Fruit fly (Drosophila melanogaster): ENCODE measurements around the gene CG15432.

Gene CG15432

dm6 chr2L:4459543-4459942 is 17.4 kb downstream of the CG15432 start, which contains the start of the genes mRpL27 and CG15435 (continued):
- TF ChIP-seq CG2712 (tag; optimal IDR thresholded peaks at IDR 0.05) (peak; percentile 59), br (optimal IDR thresholded peaks at IDR 0.05) (no peak), Sox102F (GFP tag; optimal IDR thresholded peaks at IDR 0.05) (no peak), CG11247 (GFP tag; IDR thresholded peaks at IDR 0.05) (no peak), CG10267 (tag; optimal IDR thresholded peaks at IDR 0.05) (peak; percentile 82), dmrt11E (tag; optimal IDR thresholded peaks at IDR 0.05) (peak; percentile 24), CG34376 (GFP tag; optimal IDR thresholded peaks at IDR 0.05) (peak; percentile 31), esg (GFP tag; conservative IDR thresholded peaks at IDR 0.05) (no peak), dmrt99B (tag; optimal IDR thresholded peaks at IDR 0.05) (peak; percentile 15), hkb (optimal IDR thresholded peaks at IDR 0.05) (peak; percentile 98), hkb (GFP tag; IDR thresholded peaks at IDR 0.05) (no peak), MBD-R2 (GFP tag; IDR thresholded peaks at IDR 0.05) (peak; percentile 71), CG3065 (GFP tag; optimal IDR thresholded peaks at IDR 0.05) (no peak), CG1647 (GFP tag; optimal IDR thresholded peaks at IDR 0.05) (no peak), row (GFP tag; IDR thresholded peaks at IDR 0.05) (peak; percentile 93), CG7987 (GFP tag; optimal IDR thresholded peaks at IDR 0.05) (no peak), Myb (GFP tag; optimal IDR thresholded peaks at IDR 0.05) (peak; percentile 50), CG12299 (tag; optimal IDR thresholded peaks at IDR 0.05) (peak; percentile 58), slbo (GFP tag; IDR thresholded peaks at IDR 0.05) (peak; percentile 55; the same call in 1 of the 2 replicates), Trl (optimal IDR thresholded peaks at IDR 0.05) (no peak), Trl (GFP tag; optimal IDR thresholded peaks at IDR 0.05) (no peak), fd3F (GFP tag; optimal IDR thresholded peaks at IDR 0.05) (no peak), CG13296 (GFP tag; optimal IDR thresholded peaks at IDR 0.05) (peak; percentile 38), phol (tag; optimal IDR thresholded peaks at IDR 0.05) (peak; percentile 56), twi (tag; optimal IDR thresholded peaks at IDR 0.05) (peak; percentile 65), CG4328 (GFP tag; optimal IDR thresholded peaks at IDR 0.05) (peak; percentile 42), CG1603 (tag; optimal IDR thresholded peaks at IDR 0.05) (peak; percentile 37), prd (optimal IDR thresholded peaks at IDR 0.05) (no peak), prd (GFP tag; IDR thresholded peaks at IDR 0.05) (peak; percentile 28; the same call in 1 of the 3 replicates), CG12659 (GFP tag; optimal IDR thresholded peaks at IDR 0.05) (peak; percentile 76), gsb-n (tag; optimal IDR thresholded peaks at IDR 0.05) (peak; percentile 29), bowl (GFP tag; IDR thresholded peaks at IDR 0.05) (no peak), jing (GFP tag; optimal IDR thresholded peaks at IDR 0.05) (no peak), CG2116 (GFP tag; optimal IDR thresholded peaks at IDR 0.05) (peak; percentile 41), kah (GFP tag; optimal IDR thresholded peaks at IDR 0.05) (peak; percentile 48), pho (GFP tag; optimal IDR thresholded peaks at IDR 0.05) (peak; percentile 16), unpg (GFP tag; optimal IDR thresholded peaks at IDR 0.05) (peak; percentile 46), dpn (GFP tag; optimal IDR thresholded peaks at IDR 0.05) (peak in 1 of 2 experiments; percentile 10), CG2889 (GFP tag; IDR thresholded peaks at IDR 0.05) (no peak), Spps (tag; optimal IDR thresholded peaks at IDR 0.05) (no peak), YL-1 (GFP tag; optimal IDR thresholded peaks at IDR 0.05) (peak; percentile 75), bcd (GFP tag; optimal IDR thresholded peaks at IDR 0.05) (peak; percentile 58), lola (GFP tag; optimal IDR thresholded peaks at IDR 0.05) (peak in 1 of 3 experiments; percentile 50), CG6765 (GFP tag; optimal IDR thresholded peaks at IDR 0.05) (no peak), amos (GFP tag; IDR thresholded peaks at IDR 0.05; ENCODE audit: partially characterized antibody) (peak; percentile 43; the same call in 1 of the 2 replicates), Pdp1 (GFP tag; optimal IDR thresholded peaks at IDR 0.05) (peak in 1 of 2 experiments; percentile 95), Rx (GFP tag; IDR thresholded peaks at IDR 0.05) (0 out of 2 replicates have a peak, but pooled peaks have one; percentile 14), CG17385 (GFP tag; optimal IDR thresholded peaks at IDR 0.05) (peak; percentile 7), Doc3 (GFP tag; IDR thresholded peaks at IDR 0.05; ENCODE audit: partially characterized antibody) (no peak), NC2α (GFP tag; optimal IDR thresholded peaks at IDR 0.05) (no peak), CG18476 (GFP tag; optimal IDR thresholded peaks at IDR 0.05) (peak; percentile 98)
